Fruit fly (Drosophila melanogaster): ENCODE results near the gene RluA-1.

DNA sequence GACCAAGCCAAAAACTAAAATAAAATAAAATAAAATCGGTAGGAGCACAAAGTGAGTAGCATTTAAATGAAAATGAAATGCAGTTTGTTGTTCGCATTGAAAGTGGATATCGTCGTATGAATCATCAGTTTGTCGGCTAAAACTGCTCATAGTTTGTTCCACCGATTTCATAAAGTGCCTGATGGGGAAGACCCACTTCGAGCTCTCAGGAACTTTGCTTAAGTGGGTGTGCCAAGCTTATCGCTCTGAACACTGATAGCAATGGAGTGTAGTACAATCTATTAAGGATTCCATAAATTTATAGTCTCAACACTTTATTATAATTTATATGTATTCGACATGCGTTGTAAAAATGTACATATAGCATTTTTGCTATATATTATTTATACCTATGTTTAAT lies 28.7 kb upstream of the RluA-1 start:
- TF ChIP-seq dsf (GFP tag; optimal IDR thresholded peaks at IDR 0.05; ENCODE audit: borderline replicate concordance): no peak
- no peak for TF ChIP-seq Mio (GFP tag; optimal IDR thresholded peaks at IDR 0.05)
- TF ChIP-seq lola (GFP tag; optimal IDR thresholded peaks at IDR 0.05): no peak
- TF ChIP-seq Hr83 (GFP tag; optimal IDR thresholded peaks at IDR 0.05; ENCODE audit: poor library complexity, severe bottlenecking): no peak
- TF ChIP-seq rgr (GFP tag; optimal IDR thresholded peaks at IDR 0.05): no peak
- TF ChIP-seq Rel (GFP tag; optimal IDR thresholded peaks at IDR 0.05): no peak
- peak; percentile 78 for TF ChIP-seq Rel (tag; optimal IDR thresholded peaks at IDR 0.05)
- TF ChIP-seq fru (GFP tag; optimal IDR thresholded peaks at IDR 0.05): no peak

Data from whole organism, wandering third instar larva.